Worm (Caenorhabditis elegans): ENCODE results near the gene set-26.

- TF ChIP-seq flt-1 (GFP tag; IDR thresholded peaks at IDR 0.05) (peak; percentile 79), T22C8.4 (GFP tag; IDR thresholded peaks at IDR 0.05) (no peak), ztf-23 (GFP tag; IDR thresholded peaks at IDR 0.05) (peak; percentile 74), tab-1 (GFP tag; IDR thresholded peaks at IDR 0.05) (peak; percentile 82), med-1 (GFP tag; optimal IDR thresholded peaks at IDR 0.05; ENCODE audit: insufficient read depth) (no peak), ref-1 (GFP tag; conservative IDR thresholded peaks at IDR 0.05) (peak; percentile 55; the same call in 1 of the 2 replicates)
Measured at ce11 chrIV:16684224-16684623, 28.5 kb upstream of the set-26 start.

Measured in whole organism, midembryonic.